Worm (Caenorhabditis elegans) whole organism, early embryonic: Measurements from ENCODE around the gene Y69A2AR.25.

Experiments
- B0310.2 ChIP-seq: sonication (generic microtip); optimal IDR thresholded peaks from 2 replicates; lab custom pipeline; 2016; ENCODE audit warnings: mild to moderate bottlenecking, missing genetic modification characterization, missing compliant biosample characterization
- aly-1 ChIP-seq: sonication (generic microtip); optimal IDR thresholded peaks from 2 replicates; lab custom pipeline; 2016; ENCODE audit warnings: missing genetic modification characterization, missing compliant biosample characterization
- ama-1 ChIP-seq: fragments of 150-350 bp; optimal IDR thresholded peaks from 2 replicates; lab custom pipeline; 2014
- ceh-13 ChIP-seq: fragments of 200-800 bp; sonication (Bioruptor generic); optimal IDR thresholded peaks from 2 replicates; lab custom pipeline; 2018; ENCODE audit warnings: mild to moderate bottlenecking, missing genetic modification characterization, missing compliant biosample characterization
- ceh-36 ChIP-seq: sonication (generic microtip); optimal IDR thresholded peaks from 2 replicates; lab custom pipeline; 2016; ENCODE audit warnings: missing genetic modification characterization, inconsistent platforms, missing compliant biosample characterization
- flt-1 ChIP-seq: fragments of 200-800 bp; sonication (Bioruptor generic); IDR thresholded peaks from 2 replicates; pipeline ENCODE4 v1.3.6; 2022; ENCODE audit warnings: missing genetic modification characterization, missing compliant biosample characterization
- hmbx-1 ChIP-seq: sonication (generic microtip); optimal IDR thresholded peaks from 2 replicates; lab custom pipeline; 2016; ENCODE audit warnings: mild to moderate bottlenecking, missing genetic modification characterization, missing compliant biosample characterization
- sea-1 ChIP-seq: fragments of 200-800 bp; sonication (Bioruptor generic); conservative IDR thresholded peaks from 2 replicates; pipeline ENCODE4 v1.3.6; 2022; ENCODE audit warnings: missing genetic modification characterization, missing compliant biosample characterization
- tbx-11 ChIP-seq: fragments of 200-800 bp; sonication (Bioruptor generic); IDR thresholded peaks from 2 replicates; pipeline ENCODE4 v1.3.6; 2022; ENCODE audit warnings: missing genetic modification characterization, missing compliant biosample characterization

DNA sequence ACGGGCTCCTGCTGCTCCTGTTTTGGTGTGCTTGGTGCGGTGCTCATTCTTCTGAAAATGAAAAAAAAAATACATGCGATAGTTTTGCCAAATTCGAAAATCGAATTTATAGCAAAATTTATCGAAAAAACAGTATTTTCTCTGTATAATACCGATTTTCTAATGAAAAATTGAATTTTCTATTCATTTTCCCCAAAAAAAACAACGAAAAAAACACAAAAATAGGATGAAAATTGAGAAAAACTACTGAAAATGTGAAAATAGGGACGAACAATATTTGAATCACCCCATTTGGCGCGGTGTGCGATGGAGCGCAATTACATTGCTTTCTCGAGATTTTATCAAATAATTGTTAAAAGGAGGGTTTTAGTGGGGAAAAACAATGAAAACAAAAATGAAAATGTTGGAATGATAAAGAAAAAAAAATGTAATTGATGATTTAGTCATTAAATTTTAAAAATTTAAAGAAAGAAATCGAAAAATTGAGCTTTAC is 44.9 kb upstream of the Y69A2AR.25 start, which contains the start of gene Y69A2AR.28:
- TF ChIP-seq tbx-11 (GFP tag; lab: Robert Waterston, UW) (no peak), B0310.2 (tag; lab: Kevin White, UChicago) (no peak), aly-1 (tag; lab: Kevin White, UChicago) (no peak), ceh-36 (no peak), flt-1 (GFP tag; lab: Robert Waterston, UW) (no peak), ama-1 (lab: Kevin White, UChicago) (no peak), sea-1 (no peak), hmbx-1 (no peak), ceh-13 (GFP tag; lab: Kevin White, UChicago) (no peak)
